Fruit fly (Drosophila melanogaster) whole organism, embryonic: Measurements from ENCODE around the gene Trf5.

Experiments
- Blimp-1 ChIP-seq: fragments of 200-800 bp; sonication (Bioruptor generic); optimal IDR thresholded peaks from 3 replicates; lab custom pipeline; 2018; ENCODE audit warnings: missing biosample characterization, missing genetic modification characterization, mild to moderate bottlenecking, moderate library complexity, missing genetic modification reagents
- CG10274 ChIP-seq: fragments of 200-800 bp; sonication (Bioruptor generic); optimal IDR thresholded peaks from 3 replicates; lab custom pipeline; 2017; ENCODE audit warnings: missing biosample characterization, mild to moderate bottlenecking, missing genetic modification characterization
- CG12071 ChIP-seq: fragments of 200-800 bp; sonication (Bioruptor generic); optimal IDR thresholded peaks from 3 replicates; lab custom pipeline; 2018; ENCODE audit warnings: missing biosample characterization, mild to moderate bottlenecking, missing genetic modification characterization
- CG13424 ChIP-seq: fragments of 200-800 bp; sonication (Bioruptor generic); optimal IDR thresholded peaks from 2 replicates; lab custom pipeline; 2019; ENCODE audit warnings: missing biosample characterization, mild to moderate bottlenecking, missing genetic modification characterization, moderate library complexity
- CG14014 ChIP-seq: fragments of 200-800 bp; sonication (Bioruptor generic); IDR thresholded peaks from 2 replicates; pipeline ENCODE4 v1.3.6; 2022; ENCODE audit warnings: missing biosample characterization, missing genetic modification characterization
- CG14441 ChIP-seq: fragments of 200-800 bp; sonication (Bioruptor generic); IDR thresholded peaks from 2 replicates; pipeline ENCODE4 v1.3.6; 2022; ENCODE audit warnings: missing biosample characterization, missing genetic modification characterization
- CG14667 ChIP-seq: fragments of 200-800 bp; sonication (Bioruptor generic); IDR thresholded peaks from 2 replicates; pipeline ENCODE4 v1.3.6; 2022; ENCODE audit warnings: missing biosample characterization, missing genetic modification characterization
- CG15696 ChIP-seq: fragments of 200-800 bp; sonication (Bioruptor generic); optimal IDR thresholded peaks from 2 replicates; lab custom pipeline; 2019; ENCODE audit warnings: missing biosample characterization, mild to moderate bottlenecking, missing genetic modification characterization, moderate library complexity
- CG17359 ChIP-seq: fragments of 200-800 bp; sonication (Bioruptor generic); optimal IDR thresholded peaks from 3 replicates; lab custom pipeline; 2018; ENCODE audit warnings: missing biosample characterization, mild to moderate bottlenecking, missing genetic modification characterization, moderate library complexity
- CG3995 ChIP-seq: fragments of 200-800 bp; sonication (Bioruptor generic); optimal IDR thresholded peaks from 3 replicates; lab custom pipeline; 2016; ENCODE audit warnings: missing biosample characterization, missing genetic modification characterization
- CG43689 ChIP-seq: fragments of 200-800 bp; sonication (Bioruptor generic); IDR thresholded peaks from 2 replicates; pipeline ENCODE4 v1.3.6; 2022; ENCODE audit warnings: missing biosample characterization, missing genetic modification characterization
- CG4730 ChIP-seq: fragments of 200-800 bp; sonication (Bioruptor generic); IDR thresholded peaks from 2 replicates; pipeline ENCODE4 v1.3.6; 2022; ENCODE audit warnings: missing biosample characterization, missing genetic modification characterization
- CG5953 ChIP-seq: fragments of 200-800 bp; sonication (Bioruptor generic); IDR thresholded peaks from 2 replicates; pipeline ENCODE4 v1.3.6; 2022; ENCODE audit warnings: missing biosample characterization, missing genetic modification characterization
- CG6175 ChIP-seq: fragments of 200-800 bp; sonication (Bioruptor generic); IDR thresholded peaks from 3 replicates; pipeline ENCODE4 v1.3.6; 2022; ENCODE audit warnings: missing biosample characterization, missing genetic modification characterization
- CG7839 ChIP-seq: fragments of 200-800 bp; sonication (Bioruptor generic); optimal IDR thresholded peaks from 3 replicates; lab custom pipeline; 2018; ENCODE audit warnings: missing biosample characterization, mild to moderate bottlenecking, missing genetic modification characterization, moderate library complexity
- CG8290 ChIP-seq, 3 experiments: fragments of 200-800 bp; sonication (Bioruptor generic); optimal IDR thresholded peaks; 2 replicates each; lab custom pipeline; 2016 to 2019; ENCODE audit warnings: missing biosample characterization in 3 of 3, missing genetic modification characterization in 3 of 3, mild to moderate bottlenecking in 2 of 3, moderate library complexity in 1 of 3
- Dll ChIP-seq: fragments of 200-800 bp; sonication (Bioruptor generic); IDR thresholded peaks from 4 replicates; pipeline ENCODE4 v1.3.6; 2022; ENCODE audit warnings: missing biosample characterization, missing genetic modification characterization; ENCODE audit not compliant: partially characterized antibody
- Dp ChIP-seq: fragments of 200-800 bp; sonication (Bioruptor generic); optimal IDR thresholded peaks from 2 replicates; lab custom pipeline; 2018; ENCODE audit warnings: missing biosample characterization, mild to moderate bottlenecking, missing genetic modification characterization, moderate library complexity
- E2f1 ChIP-seq: fragments of 200-800 bp; sonication (Bioruptor generic); IDR thresholded peaks from 2 replicates; pipeline ENCODE4 v1.3.6; 2022; ENCODE audit warnings: missing biosample characterization, missing genetic modification characterization
- Eip74EF ChIP-seq, 2 experiments: fragments of 200-800 bp in 1 of 2; fragments of >200 bp in 1 of 2; sonication (Bioruptor generic) in 1 of 2; optimal IDR thresholded peaks; 2 replicates each; lab custom pipeline; 2017 to 2019; ENCODE audit warnings: missing biosample characterization in 2 of 2, missing genetic modification characterization in 2 of 2, mild to moderate bottlenecking in 1 of 2, moderate library complexity in 1 of 2
- Gug ChIP-seq: fragments of 200-800 bp; sonication (Bioruptor generic); IDR thresholded peaks from 4 replicates; pipeline ENCODE4 v1.3.6; 2022; ENCODE audit warnings: missing biosample characterization, missing genetic modification characterization
- Hr51 ChIP-seq, 2 experiments: fragments of 200-800 bp; sonication (Bioruptor generic); optimal IDR thresholded peaks; 2 replicates in 1 of 2; 3 replicates in 1 of 2; lab custom pipeline; 2016 to 2018; ENCODE audit warnings: missing biosample characterization in 2 of 2, missing genetic modification characterization in 2 of 2, mild to moderate bottlenecking in 1 of 2, moderate library complexity in 1 of 2
- Lhr ChIP-seq: fragments of 200-800 bp; sonication (Bioruptor generic); optimal IDR thresholded peaks from 3 replicates; lab custom pipeline; 2017; ENCODE audit warnings: mild to moderate bottlenecking, missing biosample characterization, missing genetic modification reagents, missing genetic modification characterization
- Mad ChIP-seq: fragments of 200-800 bp; sonication (Bioruptor generic); optimal IDR thresholded peaks from 2 replicates; lab custom pipeline; 2016; ENCODE audit warnings: missing biosample characterization, missing genetic modification characterization
- NFAT ChIP-seq: fragments of 200-800 bp; sonication (Bioruptor generic); IDR thresholded peaks from 2 replicates; pipeline ENCODE4 v1.3.6; 2022; ENCODE audit warnings: missing biosample characterization, missing genetic modification characterization
- Six4 ChIP-seq: fragments of 200-800 bp; sonication (Bioruptor generic); optimal IDR thresholded peaks from 2 replicates; lab custom pipeline; 2016; ENCODE audit warnings: missing biosample characterization, missing genetic modification characterization
- Sox100B ChIP-seq: fragments of 200-800 bp; sonication (Bioruptor generic); optimal IDR thresholded peaks from 3 replicates; lab custom pipeline; 2018; ENCODE audit warnings: missing biosample characterization, mild to moderate bottlenecking, missing genetic modification characterization
- Spps ChIP-seq: fragments of 200-800 bp; sonication (Bioruptor generic); optimal IDR thresholded peaks from 2 replicates; lab custom pipeline; 2018; ENCODE audit warnings: missing biosample characterization, mild to moderate bottlenecking, missing genetic modification characterization
- Taf1 ChIP-seq: fragments of 200-800 bp; sonication (Bioruptor generic); IDR thresholded peaks from 2 replicates; pipeline ENCODE4 v1.3.6; 2022; ENCODE audit warnings: missing biosample characterization, missing genetic modification characterization
- Xrp1 ChIP-seq: fragments of 200-800 bp; sonication (Bioruptor generic); IDR thresholded peaks from 2 replicates; pipeline ENCODE4 v1.3.6; 2022; ENCODE audit warnings: missing biosample characterization, missing genetic modification characterization
- chinmo ChIP-seq: fragments of 200-800 bp; sonication (Bioruptor generic); IDR thresholded peaks from 4 replicates; pipeline ENCODE4 v1.3.6; 2022; ENCODE audit warnings: missing biosample characterization, missing genetic modification characterization; ENCODE audit not compliant: partially characterized antibody
- crp ChIP-seq, 2 experiments: fragments of 200-800 bp; sonication (Bioruptor generic); optimal IDR thresholded peaks; 2 replicates in 1 of 2; 3 replicates in 1 of 2; lab custom pipeline; 2017; ENCODE audit warnings: missing biosample characterization in 2 of 2, missing genetic modification characterization in 2 of 2, mild to moderate bottlenecking in 1 of 2, moderate library complexity in 1 of 2
- dpn ChIP-seq, 2 experiments: fragments of 200-800 bp; sonication (Bioruptor generic); optimal IDR thresholded peaks; 3 replicates each; lab custom pipeline; 2016; ENCODE audit warnings: missing biosample characterization in 2 of 2, missing genetic modification characterization in 2 of 2
- eve ChIP-seq, 2 experiments: fragments of >200 bp; optimal IDR thresholded peaks; 2 replicates each; lab custom pipeline; 2017; ENCODE audit warnings: missing biosample characterization in 2 of 2, missing genetic modification characterization in 2 of 2
- fd102C ChIP-seq: fragments of 200-800 bp; sonication (Bioruptor generic); optimal IDR thresholded peaks from 2 replicates; lab custom pipeline; 2018; ENCODE audit warnings: missing biosample characterization, mild to moderate bottlenecking, missing genetic modification characterization, moderate library complexity
- ham ChIP-seq: fragments of 200-800 bp; sonication (Bioruptor generic); IDR thresholded peaks from 2 replicates; pipeline ENCODE4 v1.3.6; 2022; ENCODE audit warnings: missing biosample characterization, missing genetic modification characterization
- ind ChIP-seq: fragments of 200-800 bp; sonication (Bioruptor generic); optimal IDR thresholded peaks from 3 replicates; lab custom pipeline; 2016; ENCODE audit warnings: missing biosample characterization, missing genetic modification characterization
- luna ChIP-seq: fragments of 200-800 bp; sonication (Bioruptor generic); optimal IDR thresholded peaks from 2 replicates; lab custom pipeline; 2016; ENCODE audit warnings: missing biosample characterization, missing genetic modification characterization
- mam ChIP-seq: fragments of 200-800 bp; sonication (Bioruptor generic); optimal IDR thresholded peaks from 3 replicates; lab custom pipeline; 2016; ENCODE audit warnings: missing biosample characterization, missing genetic modification characterization
- nmo ChIP-seq: fragments of 200-800 bp; sonication (Bioruptor generic); optimal IDR thresholded peaks from 2 replicates; lab custom pipeline; 2018; ENCODE audit warnings: missing biosample characterization, mild to moderate bottlenecking, missing genetic modification characterization, moderate library complexity
- pan ChIP-seq, 4 experiments: fragments of >200 bp in 3 of 4; fragments of 200-800 bp in 1 of 4; sonication (Bioruptor generic) in 1 of 4; optimal IDR thresholded peaks in 3 of 4; IDR thresholded peaks in 1 of 4; 2 replicates each; pipeline versions ENCODE4 v1.3.6 to Lab custom; 2017 to 2022; ENCODE audit warnings: missing biosample characterization in 2 of 4, missing genetic modification characterization in 2 of 4, mixed read lengths in 1 of 4
- seq ChIP-seq: fragments of 200-800 bp; sonication (Bioruptor generic); IDR thresholded peaks from 2 replicates; pipeline ENCODE4 v1.3.6; 2022; ENCODE audit warnings: missing biosample characterization, missing genetic modification characterization
- shn ChIP-seq: fragments of 200-800 bp; sonication (Bioruptor generic); optimal IDR thresholded peaks from 3 replicates; lab custom pipeline; 2016; ENCODE audit warnings: missing biosample characterization, missing genetic modification characterization
- sim ChIP-seq: fragments of 200-800 bp; sonication (Bioruptor generic); IDR thresholded peaks from 2 replicates; pipeline ENCODE4 v1.3.6; 2022; ENCODE audit warnings: missing biosample characterization, missing genetic modification characterization
- slbo ChIP-seq: fragments of 200-800 bp; sonication (Bioruptor generic); IDR thresholded peaks from 2 replicates; pipeline ENCODE4 v1.3.6; 2022; ENCODE audit warnings: missing biosample characterization, missing genetic modification characterization
- sna ChIP-seq: fragments of 200-800 bp; sonication (Bioruptor generic); IDR thresholded peaks from 2 replicates; pipeline ENCODE4 v1.3.6; 2022; ENCODE audit warnings: missing biosample characterization, missing genetic modification characterization; ENCODE audit not compliant: partially characterized antibody
- sr ChIP-seq: fragments of 200-800 bp; sonication (Bioruptor generic); IDR thresholded peaks from 3 replicates; pipeline ENCODE4 v1.3.6; 2022; ENCODE audit warnings: missing biosample characterization, missing genetic modification characterization

Trf5 gene

dm6 chr2L:2731370-2732138 is 35.3 kb upstream of the Trf5 start (continued):
- TF ChIP-seq Blimp-1 (GFP tag; lab: Kevin White, UChicago) (peak; percentile 50), mam (GFP tag; lab: Kevin White, UChicago) (peak; percentile 14), Hr51 (GFP tag; optimal IDR thresholded peaks at IDR 0.05; lab: Kevin White, UChicago) (peak; percentile 35 to 79), chinmo (GFP tag; lab: Robert Waterston, UW) (0 out of 4 replicates have a peak, but pooled peaks have one; percentile 68), nmo (GFP tag; lab: Kevin White, UChicago) (peak; percentile 29), eve (GFP tag; optimal IDR thresholded peaks at IDR 0.05; lab: Kevin White, UChicago) (no peak), Xrp1 (GFP tag; lab: Robert Waterston, UW) (peak; percentile 44; the same call in 1 of the 2 replicates), luna (GFP tag; lab: Kevin White, UChicago) (no peak), CG14667 (GFP tag; lab: Robert Waterston, UW) (peak; percentile 55; the same call in 1 of the 2 replicates), CG4730 (GFP tag; lab: Robert Waterston, UW) (peak; percentile 62; the same call in 1 of the 2 replicates), CG12071 (GFP tag; lab: Kevin White, UChicago) (no peak), CG17359 (tag; lab: Kevin White, UChicago) (peak; percentile 48), CG8290 (GFP tag; optimal IDR thresholded peaks at IDR 0.05; lab: Kevin White, UChicago) (no peak), CG8290 (tag; optimal IDR thresholded peaks at IDR 0.05; lab: Kevin White, UChicago) (peak in 1 of 2 experiments; percentile 24), CG6175 (GFP tag; lab: Robert Waterston, UW) (no peak), Eip74EF (GFP tag; optimal IDR thresholded peaks at IDR 0.05; lab: Kevin White, UChicago) (peak in 1 of 2 experiments; percentile 31), fd102C (no peak), Lhr (GFP tag; lab: Kevin White, UChicago) (no peak), CG43689 (GFP tag; lab: Robert Waterston, UW) (no peak), sr (GFP tag; lab: Robert Waterston, UW) (no peak), Six4 (peak; percentile 0), shn (GFP tag; lab: Kevin White, UChicago) (no peak), CG3995 (GFP tag; lab: Kevin White, UChicago) (no peak), slbo (GFP tag; lab: Robert Waterston, UW) (peak; percentile 52; the same call in 1 of the 2 replicates), ind (GFP tag; lab: Kevin White, UChicago) (peak; percentile 40), ham (no peak), Sox100B (GFP tag; lab: Kevin White, UChicago) (peak; percentile 33), dpn (GFP tag; optimal IDR thresholded peaks at IDR 0.05; lab: Kevin White, UChicago) (peak in 1 of 2 experiments; percentile 8), crp (GFP tag; optimal IDR thresholded peaks at IDR 0.05; lab: Kevin White, UChicago) (peak in 1 of 2 experiments; percentile 8), pan (optimal IDR thresholded peaks at IDR 0.05; lab: Kevin White, UChicago) (no peak), pan (GFP tag; optimal IDR thresholded peaks at IDR 0.05 in 1 of 2, IDR thresholded peaks at IDR 0.05 in 1 of 2) (peak in 1 of 2 experiments; percentile 63), seq (GFP tag; lab: Robert Waterston, UW) (no peak), CG14441 (peak; percentile 45; the same call in 1 of the 2 replicates), CG13424 (peak; percentile 21), Dp (GFP tag; lab: Kevin White, UChicago) (no peak), Taf1 (GFP tag; lab: Robert Waterston, UW) (no peak), Mad (GFP tag; lab: Kevin White, UChicago) (no peak), Dll (GFP tag; lab: Robert Waterston, UW) (no peak), CG10274 (GFP tag; lab: Kevin White, UChicago) (no peak), sim (no peak), E2f1 (GFP tag; lab: Robert Waterston, UW) (no peak), Gug (GFP tag; lab: Robert Waterston, UW) (0 out of 4 replicates have a peak, but pooled peaks have one; percentile 22), CG14014 (GFP tag; lab: Robert Waterston, UW) (peak; percentile 80), CG5953 (no peak), CG15696 (tag; lab: Kevin White, UChicago) (no peak), sna (GFP tag; lab: Robert Waterston, UW) (no peak), CG7839 (tag; lab: Kevin White, UChicago) (peak; percentile 50), NFAT (GFP tag; lab: Robert Waterston, UW) (no peak), Spps (tag; lab: Kevin White, UChicago) (no peak)
